Worm (Caenorhabditis elegans): Measurements from ENCODE around the gene C55C3.7.
A peak's percentile ranks its signal among the peaks of the same experiment; 100 is the strongest.

The C55C3.7 gene

ce11 chrIV:5652811-5653483 lies 29.5 kb downstream of the C55C3.7 start:
- TF ChIP-seq snpc-4 (tag; optimal IDR thresholded peaks at IDR 0.05) (no peak), sptf-1 (tag; optimal IDR thresholded peaks at IDR 0.05) (peak; percentile 22)

- TF ChIP-seq hlh-1 (tag; optimal IDR thresholded peaks at IDR 0.05) (no peak), sptf-1 (tag; optimal IDR thresholded peaks at IDR 0.05) (no peak), unc-120 (tag; optimal IDR thresholded peaks at IDR 0.05; ENCODE audit: poor library complexity, severe bottlenecking) (no peak), nhr-2 (tag; optimal IDR thresholded peaks at IDR 0.05) (no peak), nhr-237 (tag; optimal IDR thresholded peaks at IDR 0.05) (peak; percentile 18), blmp-1 (tag; optimal IDR thresholded peaks at IDR 0.05) (no peak), ham-2 (GFP tag; optimal IDR thresholded peaks at IDR 0.05) (no peak), cnd-1 (tag; optimal IDR thresholded peaks at IDR 0.05) (no peak)
Observed at ce11 chrIV:5650761-5651332, 31.6 kb downstream of the C55C3.7 start.

- TF ChIP-seq ces-1 (GFP tag; optimal IDR thresholded peaks at IDR 0.05) (peak; percentile 1), mab-5 (tag; optimal IDR thresholded peaks at IDR 0.05) (no peak), ceh-83 (GFP tag; optimal IDR thresholded peaks at IDR 0.05) (no peak)
Observed at ce11 chrIV:5649073-5649583, 33.3 kb downstream of the C55C3.7 start, which contains the start of gene csn-5. Gene csn-5 (plus strand): TSS chrIV:5649533.

ce11 chrIV:5645514-5646052 lies 36.9 kb downstream of the C55C3.7 start, which contains the start of the genes srd-8 and B0547.2:
Gene srd-8 (minus strand): TSS chrIV:5645614.
Gene B0547.2 (plus strand): TSS chrIV:5646002.
- TF ChIP-seq ham-2 (GFP tag; optimal IDR thresholded peaks at IDR 0.05) (no peak), mls-2 (tag; optimal IDR thresholded peaks at IDR 0.05) (no peak), sem-2 (GFP tag; optimal IDR thresholded peaks at IDR 0.05) (no peak), nhr-2 (tag; optimal IDR thresholded peaks at IDR 0.05) (no peak), nhr-28 (tag; optimal IDR thresholded peaks at IDR 0.05) (no peak), unc-39 (tag; optimal IDR thresholded peaks at IDR 0.05) (no peak), elt-3 (tag; optimal IDR thresholded peaks at IDR 0.05) (no peak), unc-62 (GFP tag; optimal IDR thresholded peaks at IDR 0.05) (no peak), flh-1 (GFP tag; optimal IDR thresholded peaks at IDR 0.05) (no peak), mep-1 (tag; optimal IDR thresholded peaks at IDR 0.05) (no peak), unc-120 (tag; optimal IDR thresholded peaks at IDR 0.05; ENCODE audit: poor library complexity, severe bottlenecking) (no peak), lsy-2 (tag; optimal IDR thresholded peaks at IDR 0.05) (no peak), nhr-237 (tag; optimal IDR thresholded peaks at IDR 0.05) (no peak), ceh-83 (GFP tag; optimal IDR thresholded peaks at IDR 0.05) (no peak), snpc-4 (tag; optimal IDR thresholded peaks at IDR 0.05) (no peak), ceh-39 (tag; optimal IDR thresholded peaks at IDR 0.05) (no peak), drap-1 (GFP tag; optimal IDR thresholded peaks at IDR 0.05) (no peak), lin-13 (tag; optimal IDR thresholded peaks at IDR 0.05) (no peak), pha-4 (tag; optimal IDR thresholded peaks at IDR 0.05) (no peak)

ce11 chrIV:5635551-5635950 lies 46.9 kb downstream of the C55C3.7 start, which contains the start of gene srd-13:
Gene srd-13 (minus strand): TSS chrIV:5635651.
- TF ChIP-seq nhr-2 (tag; optimal IDR thresholded peaks at IDR 0.05) = no peak
- no peak for TF ChIP-seq nhr-12 (tag; optimal IDR thresholded peaks at IDR 0.05)
- no peak for TF ChIP-seq sem-2 (GFP tag; optimal IDR thresholded peaks at IDR 0.05)
- TF ChIP-seq ztf-11 (tag; optimal IDR thresholded peaks at IDR 0.05) = no peak
- no peak for TF ChIP-seq bed-3 (GFP tag; optimal IDR thresholded peaks at IDR 0.05)
- no peak for TF ChIP-seq lin-13 (tag; optimal IDR thresholded peaks at IDR 0.05)
- TF ChIP-seq sptf-1 (tag; optimal IDR thresholded peaks at IDR 0.05) = no peak
- TF ChIP-seq unc-120 (tag; optimal IDR thresholded peaks at IDR 0.05; ENCODE audit: poor library complexity, severe bottlenecking) = no peak
- TF ChIP-seq nhr-237 (tag; optimal IDR thresholded peaks at IDR 0.05) = no peak
- TF ChIP-seq ces-1 (GFP tag; optimal IDR thresholded peaks at IDR 0.05) = no peak
- no peak for TF ChIP-seq ham-2 (GFP tag; optimal IDR thresholded peaks at IDR 0.05)
- TF ChIP-seq pha-4 (tag; optimal IDR thresholded peaks at IDR 0.05) = no peak

- TF ChIP-seq unc-120 (tag; optimal IDR thresholded peaks at IDR 0.05; ENCODE audit: poor library complexity, severe bottlenecking) (no peak), pha-4 (tag; optimal IDR thresholded peaks at IDR 0.05) (no peak), flh-1 (GFP tag; optimal IDR thresholded peaks at IDR 0.05) (no peak), ces-1 (GFP tag; optimal IDR thresholded peaks at IDR 0.05) (no peak), elt-3 (tag; optimal IDR thresholded peaks at IDR 0.05) (no peak), ceh-83 (GFP tag; optimal IDR thresholded peaks at IDR 0.05) (no peak), ceh-39 (tag; optimal IDR thresholded peaks at IDR 0.05) (no peak), nhr-2 (tag; optimal IDR thresholded peaks at IDR 0.05) (no peak), mep-1 (tag; optimal IDR thresholded peaks at IDR 0.05) (no peak), elt-1 (tag; optimal IDR thresholded peaks at IDR 0.05; ENCODE audit: borderline replicate concordance, insufficient read depth) (no peak), bed-3 (GFP tag; optimal IDR thresholded peaks at IDR 0.05) (no peak), mls-2 (tag; optimal IDR thresholded peaks at IDR 0.05) (no peak), sptf-1 (tag; optimal IDR thresholded peaks at IDR 0.05) (no peak), M03D4.4 (tag; optimal IDR thresholded peaks at IDR 0.05) (no peak)
Observed at ce11 chrIV:5632536-5632935, 49.9 kb downstream of the C55C3.7 start.
